Fruit fly (Drosophila melanogaster) whole organism, embryonic: Measurements from ENCODE around the gene meep.

ENCODE experiments used
- Asciz ChIP-seq: fragments of 200-800 bp; sonication (Bioruptor generic); optimal IDR thresholded peaks from 2 replicates; lab custom pipeline; 2017; ENCODE audit warnings: missing biosample characterization, mild to moderate bottlenecking, missing genetic modification characterization, missing genetic modification reagents
- CG1024 ChIP-seq: fragments of 200-800 bp; sonication (Bioruptor generic); IDR thresholded peaks from 2 replicates; pipeline ENCODE4 v1.3.6; 2022; ENCODE audit warnings: missing biosample characterization, missing genetic modification characterization
- CG11398 ChIP-seq: fragments of 200-800 bp; sonication (Bioruptor generic); optimal IDR thresholded peaks from 2 replicates; lab custom pipeline; 2016; ENCODE audit warnings: missing biosample characterization, missing genetic modification characterization
- CG1233 ChIP-seq: fragments of 200-800 bp; sonication (Bioruptor generic); optimal IDR thresholded peaks from 4 replicates; lab custom pipeline; 2018; ENCODE audit warnings: missing biosample characterization, mild to moderate bottlenecking, missing genetic modification characterization
- CG14667 ChIP-seq: fragments of 200-800 bp; sonication (Bioruptor generic); IDR thresholded peaks from 2 replicates; pipeline ENCODE4 v1.3.6; 2022; ENCODE audit warnings: missing biosample characterization, missing genetic modification characterization
- CG14965 ChIP-seq: fragments of 200-800 bp; sonication (Bioruptor generic); optimal IDR thresholded peaks from 2 replicates; lab custom pipeline; 2016; ENCODE audit warnings: missing biosample characterization, missing genetic modification characterization, borderline replicate concordance
- CG15479 ChIP-seq: fragments of 200-800 bp; sonication (Bioruptor generic); optimal IDR thresholded peaks from 3 replicates; lab custom pipeline; 2019; ENCODE audit warnings: missing biosample characterization, mild to moderate bottlenecking, missing genetic modification characterization, moderate library complexity
- CG16813 ChIP-seq: fragments of 200-800 bp; sonication (Bioruptor generic); IDR thresholded peaks from 3 replicates; pipeline ENCODE4 v1.3.6; 2022; ENCODE audit warnings: missing biosample characterization, missing genetic modification characterization; ENCODE audit not compliant: partially characterized antibody
- CG16815 ChIP-seq: fragments of 200-800 bp; sonication (Bioruptor generic); optimal IDR thresholded peaks from 3 replicates; lab custom pipeline; 2017; ENCODE audit warnings: missing biosample characterization, mild to moderate bottlenecking, missing genetic modification characterization
- CG17385 ChIP-seq: fragments of 200-800 bp; sonication (Bioruptor generic); optimal IDR thresholded peaks from 3 replicates; lab custom pipeline; 2018; ENCODE audit warnings: missing biosample characterization, mild to moderate bottlenecking, missing genetic modification characterization
- CG17829 ChIP-seq: fragments of 200-800 bp; optimal IDR thresholded peaks from 2 replicates; lab custom pipeline; 2019; ENCODE audit warnings: missing biosample characterization, mild to moderate bottlenecking, missing genetic modification characterization, moderate library complexity
- CG18476 ChIP-seq: fragments of 200-800 bp; sonication (Bioruptor generic); optimal IDR thresholded peaks from 2 replicates; lab custom pipeline; 2016; ENCODE audit warnings: missing biosample characterization, mild to moderate bottlenecking, missing genetic modification characterization
- CG2116 ChIP-seq: fragments of 200-800 bp; sonication (Bioruptor generic); optimal IDR thresholded peaks from 3 replicates; lab custom pipeline; 2018; ENCODE audit warnings: missing biosample characterization, mild to moderate bottlenecking, missing genetic modification characterization
- CG33213 ChIP-seq: fragments of 200-800 bp; sonication (Bioruptor generic); optimal IDR thresholded peaks from 3 replicates; lab custom pipeline; 2016; ENCODE audit warnings: missing biosample characterization, missing genetic modification characterization
- CG3726 ChIP-seq: fragments of 200-800 bp; sonication (Bioruptor generic); IDR thresholded peaks from 3 replicates; pipeline ENCODE4, ENCODE4 v1.3.6; 2022; ENCODE audit warnings: missing biosample characterization, missing genetic modification characterization
- CG4820 ChIP-seq: fragments of 200-800 bp; sonication (Bioruptor generic); optimal IDR thresholded peaks from 3 replicates; lab custom pipeline; 2016; ENCODE audit warnings: missing biosample characterization, missing genetic modification characterization
- CG4854 ChIP-seq: fragments of 200-800 bp; sonication (Bioruptor generic); optimal IDR thresholded peaks from 2 replicates; lab custom pipeline; 2016; ENCODE audit warnings: missing biosample characterization, missing genetic modification characterization, inconsistent platforms
- CG6272 ChIP-seq: fragments of 200-800 bp; sonication (Bioruptor generic); IDR thresholded peaks from 2 replicates; pipeline ENCODE4 v1.3.6; 2022; ENCODE audit warnings: missing biosample characterization, missing genetic modification characterization
- CG7745 ChIP-seq: fragments of 200-800 bp; sonication (Bioruptor generic); optimal IDR thresholded peaks from 2 replicates; lab custom pipeline; 2018; ENCODE audit warnings: missing biosample characterization, mild to moderate bottlenecking, missing genetic modification characterization, moderate library complexity
- CG8290 ChIP-seq, 3 experiments: fragments of 200-800 bp; sonication (Bioruptor generic); optimal IDR thresholded peaks; 2 replicates each; lab custom pipeline; 2016 to 2019; ENCODE audit warnings: missing biosample characterization in 3 of 3, missing genetic modification characterization in 3 of 3, mild to moderate bottlenecking in 2 of 3, moderate library complexity in 1 of 3
- Deaf1 ChIP-seq: fragments of 200-800 bp; optimal IDR thresholded peaks from 3 replicates; lab custom pipeline; 2019; ENCODE audit warnings: missing biosample characterization, mild to moderate bottlenecking, missing genetic modification characterization, moderate library complexity
- Dip2 ChIP-seq: fragments of 200-800 bp; sonication (Bioruptor generic); IDR thresholded peaks from 2 replicates; pipeline ENCODE4 v1.3.6; 2022; ENCODE audit warnings: missing biosample characterization, missing genetic modification characterization
- Eip74EF ChIP-seq, 2 experiments: fragments of 200-800 bp in 1 of 2; fragments of >200 bp in 1 of 2; sonication (Bioruptor generic) in 1 of 2; optimal IDR thresholded peaks; 2 replicates each; lab custom pipeline; 2017 to 2019; ENCODE audit warnings: missing biosample characterization in 2 of 2, missing genetic modification characterization in 2 of 2, mild to moderate bottlenecking in 1 of 2, moderate library complexity in 1 of 2
- HHEX ChIP-seq: fragments of 200-800 bp; sonication (Bioruptor generic); optimal IDR thresholded peaks from 3 replicates; lab custom pipeline; 2017; ENCODE audit warnings: missing biosample characterization, mild to moderate bottlenecking, missing genetic modification characterization, missing genetic modification reagents
- Hr39 ChIP-seq: fragments of >200 bp; optimal IDR thresholded peaks from 2 replicates; lab custom pipeline; 2017
- MTF-1 ChIP-seq: fragments of 200-800 bp; sonication (Bioruptor generic); optimal IDR thresholded peaks from 2 replicates; lab custom pipeline; 2018; ENCODE audit warnings: missing biosample characterization, mild to moderate bottlenecking, missing genetic modification characterization, borderline replicate concordance
- Med ChIP-seq: fragments of 200-800 bp; sonication (Bioruptor generic); peaks from one replicate; lab custom pipeline; 2016; ENCODE audit warnings: missing biosample characterization, missing genetic modification characterization, mild to moderate bottlenecking, inconsistent platforms, moderate library complexity
- Mes4 ChIP-seq: fragments of 200-800 bp; sonication (Bioruptor generic); optimal IDR thresholded peaks from 2 replicates; lab custom pipeline; 2016; ENCODE audit warnings: missing biosample characterization, missing genetic modification characterization
- Opbp ChIP-seq: fragments of 200-800 bp; sonication (Bioruptor generic); IDR thresholded peaks from 3 replicates; pipeline ENCODE4 v1.3.6; 2022; ENCODE audit warnings: missing biosample characterization, missing genetic modification characterization; ENCODE audit not compliant: partially characterized antibody
- Rx ChIP-seq: fragments of 200-800 bp; sonication (Bioruptor generic); IDR thresholded peaks from 2 replicates; pipeline ENCODE4 v1.3.6; 2022; ENCODE audit warnings: missing biosample characterization, missing genetic modification characterization
- Usf ChIP-seq: fragments of 200-800 bp; sonication (Bioruptor generic); optimal IDR thresholded peaks from 2 replicates; lab custom pipeline; 2017; ENCODE audit warnings: missing genotype, missing biosample characterization, missing genetic modification characterization
- abd-A ChIP-seq: fragments of 200-800 bp; sonication (Bioruptor generic); optimal IDR thresholded peaks from 3 replicates; lab custom pipeline; 2019; ENCODE audit warnings: missing biosample characterization, mild to moderate bottlenecking, missing genetic modification characterization, moderate library complexity
- amos ChIP-seq: fragments of 200-800 bp; sonication (Bioruptor generic); IDR thresholded peaks from 2 replicates; pipeline ENCODE4 v1.3.6; 2022; ENCODE audit warnings: missing biosample characterization, missing genetic modification characterization; ENCODE audit not compliant: partially characterized antibody
- btn ChIP-seq: fragments of 200-800 bp; sonication (Bioruptor generic); optimal IDR thresholded peaks from 2 replicates; lab custom pipeline; 2016; ENCODE audit warnings: missing biosample characterization, missing genetic modification characterization
- cg ChIP-seq: fragments of 200-800 bp; sonication (Bioruptor generic); optimal IDR thresholded peaks from 3 replicates; lab custom pipeline; 2019; ENCODE audit warnings: missing biosample characterization, mild to moderate bottlenecking, missing genetic modification characterization, moderate library complexity
- crol ChIP-seq: fragments of 200-800 bp; sonication (Bioruptor generic); IDR thresholded peaks from 2 replicates; pipeline ENCODE4 v1.3.6; 2022; ENCODE audit warnings: missing biosample characterization, missing genetic modification characterization
- en ChIP-seq: fragments of 200-800 bp; sonication (Bioruptor generic); optimal IDR thresholded peaks from 2 replicates; lab custom pipeline; 2016; ENCODE audit warnings: missing biosample characterization, missing genetic modification characterization
- hb ChIP-seq: fragments of 200-800 bp; sonication (Bioruptor generic); IDR thresholded peaks from 3 replicates; pipeline ENCODE4 v1.3.6; 2022; ENCODE audit warnings: missing biosample characterization, missing genetic modification characterization; ENCODE audit not compliant: partially characterized antibody
- lmd ChIP-seq: fragments of 200-800 bp; sonication (Bioruptor generic); IDR thresholded peaks from 2 replicates; pipeline ENCODE4 v1.3.6; 2022; ENCODE audit warnings: missing biosample characterization, missing genetic modification characterization
- mld ChIP-seq: fragments of 200-800 bp; sonication (Bioruptor generic); IDR thresholded peaks from 3 replicates; pipeline ENCODE4 v1.3.6; 2022; ENCODE audit warnings: missing biosample characterization, missing genetic modification characterization; ENCODE audit not compliant: partially characterized antibody
- odd ChIP-seq: fragments of 200-800 bp; sonication (Bioruptor generic); optimal IDR thresholded peaks from 2 replicates; lab custom pipeline; 2017; ENCODE audit warnings: missing biosample characterization, mild to moderate bottlenecking, missing genetic modification characterization
- otp ChIP-seq: fragments of 200-800 bp; sonication (Bioruptor generic); IDR thresholded peaks from 3 replicates; pipeline ENCODE4, ENCODE4 v1.3.6; 2022; ENCODE audit warnings: missing biosample characterization, missing genetic modification characterization
- psq ChIP-seq: fragments of 200-800 bp; sonication (Bioruptor generic); optimal IDR thresholded peaks from 2 replicates; lab custom pipeline; 2017; ENCODE audit warnings: missing biosample characterization, missing genetic modification characterization
- run ChIP-seq: fragments of 200-800 bp; sonication (Bioruptor generic); optimal IDR thresholded peaks from 3 replicates; lab custom pipeline; 2018; ENCODE audit warnings: missing biosample characterization, mild to moderate bottlenecking, missing genetic modification characterization
- sens ChIP-seq: fragments of 200-800 bp; sonication (Bioruptor generic); peaks from one replicate; lab custom pipeline; 2016; ENCODE audit warnings: missing biosample characterization, missing genetic modification characterization
- sima ChIP-seq: fragments of 200-800 bp; sonication (Bioruptor generic); optimal IDR thresholded peaks from 2 replicates; lab custom pipeline; 2016; ENCODE audit warnings: missing biosample characterization, missing genetic modification characterization
- tio ChIP-seq: fragments of 200-800 bp; sonication (Bioruptor generic); optimal IDR thresholded peaks from 2 replicates; lab custom pipeline; 2017; ENCODE audit warnings: missing biosample characterization, missing genetic modification characterization, inconsistent platforms
- unpg ChIP-seq: fragments of 200-800 bp; sonication (Bioruptor generic); optimal IDR thresholded peaks from 3 replicates; lab custom pipeline; 2018; ENCODE audit warnings: missing biosample characterization, mild to moderate bottlenecking, missing genetic modification characterization, moderate library complexity
- vfl ChIP-seq: fragments of 200-800 bp; sonication (Bioruptor generic); optimal IDR thresholded peaks from 2 replicates; lab custom pipeline; 2016; ENCODE audit warnings: missing biosample characterization, missing genetic modification characterization

meep gene

dm6 chr3L:1172858-1173257 lies 30.0 kb downstream of the meep start:
- TF ChIP-seq sens (GFP tag; lab: Kevin White, UChicago) (peak; percentile 17), Asciz (GFP tag; lab: Kevin White, UChicago) (no peak), CG14667 (peak; percentile 16; the same call in 1 of the 2 replicates), Hr39 (lab: Kevin White, UChicago) (peak; percentile 47), otp (GFP tag; lab: Robert Waterston, UW) (no peak), CG16813 (GFP tag; lab: Robert Waterston, UW) (0 out of 3 replicates have a peak, but pooled peaks have one; percentile 12), CG6272 (GFP tag; lab: Robert Waterston, UW) (0 out of 2 replicates have a peak, but pooled peaks have one; percentile 16), Dip2 (GFP tag; lab: Robert Waterston, UW) (peak; percentile 33; the same call in 1 of the 2 replicates), HHEX (GFP tag; lab: Kevin White, UChicago) (no peak), Opbp (GFP tag; lab: Robert Waterston, UW) (0 out of 3 replicates have a peak, but pooled peaks have one; percentile 16), crol (GFP tag; lab: Robert Waterston, UW) (0 out of 2 replicates have a peak, but pooled peaks have one; percentile 22), Med (GFP tag; lab: Kevin White, UChicago) (peak; percentile 32)

dm6 chr3L:1170611-1171010 lies 32.2 kb downstream of the meep start:
- TF ChIP-seq CG15479 (GFP tag; lab: Kevin White, UChicago) (no peak), amos (GFP tag; lab: Robert Waterston, UW) (no peak), psq (GFP tag; lab: Kevin White, UChicago) (no peak), mld (GFP tag; lab: Robert Waterston, UW) (no peak), CG2116 (GFP tag; lab: Kevin White, UChicago) (no peak), cg (GFP tag; lab: Kevin White, UChicago) (no peak), tio (GFP tag; lab: Kevin White, UChicago) (no peak), CG8290 (GFP tag; optimal IDR thresholded peaks at IDR 0.05; lab: Kevin White, UChicago) (no peak), CG8290 (tag; optimal IDR thresholded peaks at IDR 0.05; lab: Kevin White, UChicago) (no peak), btn (no peak), CG33213 (no peak), CG11398 (GFP tag; lab: Kevin White, UChicago) (no peak), odd (GFP tag; lab: Kevin White, UChicago) (no peak), CG4854 (no peak), Rx (GFP tag; lab: Robert Waterston, UW) (no peak), Mes4 (GFP tag; lab: Kevin White, UChicago) (no peak), abd-A (tag; lab: Kevin White, UChicago) (peak; percentile 75), hb (GFP tag; lab: Robert Waterston, UW) (no peak), Usf (GFP tag; lab: Kevin White, UChicago) (no peak), run (no peak), unpg (no peak), CG7745 (tag; lab: Kevin White, UChicago) (no peak), Dip2 (GFP tag; lab: Robert Waterston, UW) (no peak), CG17385 (GFP tag; lab: Kevin White, UChicago) (no peak), CG1024 (GFP tag; lab: Robert Waterston, UW) (no peak), CG16815 (no peak), Deaf1 (tag; lab: Kevin White, UChicago) (peak; percentile 2), lmd (GFP tag; lab: Robert Waterston, UW) (no peak), CG18476 (no peak), CG17829 (tag; lab: Kevin White, UChicago) (no peak), CG4820 (GFP tag; lab: Kevin White, UChicago) (no peak), Eip74EF (GFP tag; optimal IDR thresholded peaks at IDR 0.05; lab: Kevin White, UChicago) (no peak), MTF-1 (GFP tag; lab: Kevin White, UChicago) (no peak), CG3726 (GFP tag; lab: Robert Waterston, UW) (no peak), sima (no peak), Hr39 (lab: Kevin White, UChicago) (no peak), vfl (GFP tag; lab: Kevin White, UChicago) (no peak), en (GFP tag; lab: Kevin White, UChicago) (no peak), CG14965 (GFP tag; lab: Kevin White, UChicago) (no peak), CG1233 (GFP tag; lab: Kevin White, UChicago) (no peak)
